Fruit fly (Drosophila melanogaster) whole organism, embryonic: ENCODE results near the gene CG46312.

Source experiments
- ATbp ChIP-seq: fragments of 200-800 bp; sonication (Bioruptor generic); optimal IDR thresholded peaks from 2 replicates; lab custom pipeline; 2017; ENCODE audit warnings: missing biosample characterization, mild to moderate bottlenecking, missing genetic modification characterization, missing genetic modification reagents
- Ada2b ChIP-seq: fragments of 200-800 bp; sonication (Bioruptor generic); IDR thresholded peaks from 2 replicates; pipeline ENCODE4 v1.3.6; 2022; ENCODE audit warnings: missing biosample characterization, missing genetic modification characterization
- Atf-2 ChIP-seq: fragments of 200-800 bp; sonication (Bioruptor generic); optimal IDR thresholded peaks from 2 replicates; lab custom pipeline; 2016; ENCODE audit warnings: missing biosample characterization, missing genetic modification characterization
- Atf3 ChIP-seq: fragments of 200-800 bp; sonication (Bioruptor generic); optimal IDR thresholded peaks from 3 replicates; lab custom pipeline; 2016; ENCODE audit warnings: missing biosample characterization, missing genetic modification characterization
- CG11696 ChIP-seq: fragments of 200-800 bp; sonication (Bioruptor generic); IDR thresholded peaks from 2 replicates; pipeline ENCODE4 v1.3.6; 2022; ENCODE audit warnings: missing biosample characterization, missing genetic modification characterization
- CG12071 ChIP-seq: fragments of 200-800 bp; sonication (Bioruptor generic); optimal IDR thresholded peaks from 3 replicates; lab custom pipeline; 2018; ENCODE audit warnings: missing biosample characterization, mild to moderate bottlenecking, missing genetic modification characterization
- CG12744 ChIP-seq: fragments of 200-800 bp; sonication (Bioruptor generic); optimal IDR thresholded peaks from 2 replicates; lab custom pipeline; 2016; ENCODE audit warnings: missing biosample characterization, missing genetic modification characterization
- CG13296 ChIP-seq: fragments of 200-800 bp; sonication (Bioruptor generic); optimal IDR thresholded peaks from 3 replicates; lab custom pipeline; 2018; ENCODE audit warnings: missing biosample characterization, mild to moderate bottlenecking, missing genetic modification characterization
- CG14710 ChIP-seq: fragments of 200-800 bp; sonication (Bioruptor generic); optimal IDR thresholded peaks from 3 replicates; lab custom pipeline; 2019; ENCODE audit warnings: missing biosample characterization, mild to moderate bottlenecking, missing genetic modification characterization, moderate library complexity
- CG15514 ChIP-seq: fragments of 200-800 bp; sonication (Bioruptor generic); optimal IDR thresholded peaks from 3 replicates; lab custom pipeline; 2017; ENCODE audit warnings: missing biosample characterization, missing genetic modification characterization, mild to moderate bottlenecking, moderate library complexity, missing genetic modification reagents
- CG16813 ChIP-seq: fragments of 200-800 bp; sonication (Bioruptor generic); IDR thresholded peaks from 3 replicates; pipeline ENCODE4 v1.3.6; 2022; ENCODE audit warnings: missing biosample characterization, missing genetic modification characterization; ENCODE audit not compliant: partially characterized antibody
- CG17361 ChIP-seq: fragments of 200-800 bp; sonication (Bioruptor generic); IDR thresholded peaks from 3 replicates; pipeline ENCODE4 v1.3.6; 2022; ENCODE audit warnings: missing biosample characterization, missing genetic modification characterization
- CG17829 ChIP-seq: fragments of 200-800 bp; optimal IDR thresholded peaks from 2 replicates; lab custom pipeline; 2019; ENCODE audit warnings: missing biosample characterization, mild to moderate bottlenecking, missing genetic modification characterization, moderate library complexity
- CG2129 ChIP-seq: fragments of 200-800 bp; sonication (Bioruptor generic); IDR thresholded peaks from 2 replicates; pipeline ENCODE4 v1.3.6; 2022; ENCODE audit warnings: missing biosample characterization, missing genetic modification characterization; ENCODE audit not compliant: partially characterized antibody
- CG2202 ChIP-seq: fragments of 200-800 bp; sonication (Bioruptor generic); optimal IDR thresholded peaks from 2 replicates; lab custom pipeline; 2018; ENCODE audit warnings: missing biosample characterization, mild to moderate bottlenecking, missing genetic modification characterization
- CG3995 ChIP-seq: fragments of 200-800 bp; sonication (Bioruptor generic); optimal IDR thresholded peaks from 3 replicates; lab custom pipeline; 2016; ENCODE audit warnings: missing biosample characterization, missing genetic modification characterization
- CG4328 ChIP-seq: fragments of 200-800 bp; sonication (Bioruptor generic); optimal IDR thresholded peaks from 3 replicates; lab custom pipeline; 2017; ENCODE audit warnings: missing biosample characterization, missing genetic modification reagents, missing genetic modification characterization
- CG4404 ChIP-seq: fragments of 200-800 bp; sonication (Bioruptor generic); IDR thresholded peaks from 2 replicates; pipeline ENCODE4 v1.3.6; 2022; ENCODE audit warnings: missing biosample characterization, missing genetic modification characterization
- CG4730 ChIP-seq: fragments of 200-800 bp; sonication (Bioruptor generic); IDR thresholded peaks from 2 replicates; pipeline ENCODE4 v1.3.6; 2022; ENCODE audit warnings: missing biosample characterization, missing genetic modification characterization
- CG4854 ChIP-seq: fragments of 200-800 bp; sonication (Bioruptor generic); optimal IDR thresholded peaks from 2 replicates; lab custom pipeline; 2016; ENCODE audit warnings: missing biosample characterization, missing genetic modification characterization, inconsistent platforms
- CG5953 ChIP-seq: fragments of 200-800 bp; sonication (Bioruptor generic); IDR thresholded peaks from 2 replicates; pipeline ENCODE4 v1.3.6; 2022; ENCODE audit warnings: missing biosample characterization, missing genetic modification characterization
- CG6791 ChIP-seq: fragments of 200-800 bp; sonication (Bioruptor generic); IDR thresholded peaks from 3 replicates; pipeline ENCODE4 v1.3.6; 2022; ENCODE audit warnings: missing biosample characterization, missing genetic modification characterization; ENCODE audit not compliant: partially characterized antibody
- CG9727 ChIP-seq: fragments of 200-800 bp; sonication (Bioruptor generic); optimal IDR thresholded peaks from 3 replicates; lab custom pipeline; 2017; ENCODE audit warnings: missing biosample characterization, mild to moderate bottlenecking, missing genetic modification characterization
- CG9817 ChIP-seq: fragments of 200-800 bp; sonication (Bioruptor generic); optimal IDR thresholded peaks from 2 replicates; lab custom pipeline; 2018; ENCODE audit warnings: missing biosample characterization, mild to moderate bottlenecking, missing genetic modification characterization, moderate library complexity
- CoRest ChIP-seq: fragments of 200-800 bp; sonication (Bioruptor generic); optimal IDR thresholded peaks from 3 replicates; lab custom pipeline; 2018; ENCODE audit warnings: missing biosample characterization, mild to moderate bottlenecking, missing genetic modification characterization, moderate library complexity
- D19A ChIP-seq: fragments of 200-800 bp; optimal IDR thresholded peaks from 3 replicates; lab custom pipeline; 2019; ENCODE audit warnings: missing biosample characterization, mild to moderate bottlenecking, missing genetic modification characterization, moderate library complexity
- Dref ChIP-seq: fragments of 200-800 bp; sonication (Bioruptor generic); IDR thresholded peaks from 2 replicates; pipeline ENCODE4 v1.3.6; 2022; ENCODE audit warnings: missing biosample characterization, missing genetic modification characterization
- Elba2 ChIP-seq: fragments of 200-800 bp; sonication (Bioruptor generic); optimal IDR thresholded peaks from 3 replicates; lab custom pipeline; 2016; ENCODE audit warnings: missing biosample characterization, missing genetic modification characterization
- Ets97D ChIP-seq: fragments of 200-800 bp; sonication (Bioruptor generic); optimal IDR thresholded peaks from 3 replicates; lab custom pipeline; 2016; ENCODE audit warnings: missing biosample characterization, missing genetic modification characterization
- HLH4C ChIP-seq: fragments of 200-800 bp; sonication (Bioruptor generic); IDR thresholded peaks from 3 replicates; pipeline ENCODE4 v1.3.6; 2022; ENCODE audit warnings: missing biosample characterization, missing genetic modification characterization; ENCODE audit not compliant: partially characterized antibody
- Med ChIP-seq: fragments of 200-800 bp; sonication (Bioruptor generic); peaks from one replicate; lab custom pipeline; 2016; ENCODE audit warnings: missing biosample characterization, missing genetic modification characterization, mild to moderate bottlenecking, inconsistent platforms, moderate library complexity
- Nf-YB ChIP-seq: fragments of 200-800 bp; sonication (Bioruptor generic); optimal IDR thresholded peaks from 3 replicates; lab custom pipeline; 2019; ENCODE audit warnings: missing biosample characterization, mild to moderate bottlenecking, missing genetic modification characterization, moderate library complexity
- Poxn ChIP-seq: fragments of 200-800 bp; sonication (Bioruptor generic); IDR thresholded peaks from 2 replicates; pipeline ENCODE4 v1.3.6; 2022; ENCODE audit warnings: missing biosample characterization, missing genetic modification characterization
- Ssrp ChIP-seq: fragments of 200-800 bp; sonication (Bioruptor generic); optimal IDR thresholded peaks from 2 replicates; lab custom pipeline; 2018; ENCODE audit warnings: missing biosample characterization, mild to moderate bottlenecking, missing genetic modification characterization, moderate library complexity
- al ChIP-seq: fragments of 200-800 bp; sonication (Bioruptor generic); IDR thresholded peaks from 2 replicates; pipeline ENCODE4 v1.3.6; 2022; ENCODE audit warnings: missing biosample characterization, missing genetic modification characterization
- bcd ChIP-seq: fragments of 200-800 bp; sonication (Bioruptor generic); optimal IDR thresholded peaks from 2 replicates; lab custom pipeline; 2017; ENCODE audit warnings: missing biosample characterization, mild to moderate bottlenecking, missing genetic modification characterization
- fd96Cb ChIP-seq: fragments of 200-800 bp; sonication (Bioruptor generic); optimal IDR thresholded peaks from 2 replicates; lab custom pipeline; 2018; ENCODE audit warnings: missing biosample characterization, mild to moderate bottlenecking, missing genetic modification characterization, moderate library complexity
- gt ChIP-seq: fragments of 200-800 bp; sonication (Bioruptor generic); IDR thresholded peaks from 2 replicates; pipeline ENCODE4 v1.3.6; 2022; ENCODE audit warnings: missing biosample characterization, missing genetic modification characterization
- ken ChIP-seq: fragments of 200-800 bp; sonication (Bioruptor generic); IDR thresholded peaks from 3 replicates; pipeline ENCODE4 v1.3.6; 2022; ENCODE audit warnings: missing biosample characterization, missing genetic modification characterization
- mld ChIP-seq: fragments of 200-800 bp; sonication (Bioruptor generic); IDR thresholded peaks from 3 replicates; pipeline ENCODE4 v1.3.6; 2022; ENCODE audit warnings: missing biosample characterization, missing genetic modification characterization; ENCODE audit not compliant: partially characterized antibody
- nerfin-1 ChIP-seq: fragments of 200-800 bp; sonication (Bioruptor generic); optimal IDR thresholded peaks from 3 replicates; lab custom pipeline; 2019; ENCODE audit warnings: missing biosample characterization, mild to moderate bottlenecking, missing genetic modification characterization, moderate library complexity
- pum ChIP-seq: fragments of 200-800 bp; sonication (Bioruptor generic); optimal IDR thresholded peaks from 2 replicates; lab custom pipeline; 2016; ENCODE audit warnings: missing biosample characterization, missing genetic modification characterization
- salm ChIP-seq: fragments of 200-800 bp; sonication (Bioruptor generic); optimal IDR thresholded peaks from 2 replicates; lab custom pipeline; 2018; ENCODE audit warnings: missing biosample characterization, mild to moderate bottlenecking, missing genetic modification characterization
- sisA ChIP-seq: fragments of 200-800 bp; sonication (Bioruptor generic); IDR thresholded peaks from 2 replicates; pipeline ENCODE4 v1.3.6; 2022; ENCODE audit warnings: missing biosample characterization, missing genetic modification characterization
- sna ChIP-seq: fragments of 200-800 bp; sonication (Bioruptor generic); IDR thresholded peaks from 2 replicates; pipeline ENCODE4 v1.3.6; 2022; ENCODE audit warnings: missing biosample characterization, missing genetic modification characterization; ENCODE audit not compliant: partially characterized antibody
- so ChIP-seq: fragments of 200-800 bp; sonication (Bioruptor generic); IDR thresholded peaks from 3 replicates; pipeline ENCODE4 v1.3.6; 2022; ENCODE audit warnings: missing biosample characterization, missing genetic modification characterization
- sug ChIP-seq: fragments of 200-800 bp; optimal IDR thresholded peaks from 2 replicates; lab custom pipeline; 2019; ENCODE audit warnings: missing biosample characterization, mild to moderate bottlenecking, missing genetic modification characterization, moderate library complexity
- tin ChIP-seq: fragments of 200-800 bp; sonication (Bioruptor generic); optimal IDR thresholded peaks from 3 replicates; lab custom pipeline; 2016; ENCODE audit warnings: missing biosample characterization, missing genetic modification characterization
- vfl ChIP-seq: fragments of 200-800 bp; sonication (Bioruptor generic); optimal IDR thresholded peaks from 2 replicates; lab custom pipeline; 2016; ENCODE audit warnings: missing biosample characterization, missing genetic modification characterization
- vvl ChIP-seq: fragments of 200-800 bp; sonication (Bioruptor generic); IDR thresholded peaks from 2 replicates; pipeline ENCODE4 v1.3.6; 2022; ENCODE audit warnings: missing biosample characterization, missing genetic modification characterization
- wek ChIP-seq: fragments of 200-800 bp; sonication (Bioruptor generic); optimal IDR thresholded peaks from 3 replicates; lab custom pipeline; 2018; ENCODE audit warnings: missing biosample characterization, mild to moderate bottlenecking, missing genetic modification characterization, moderate library complexity
- zfh2 ChIP-seq: fragments of 200-800 bp; sonication (Bioruptor generic); optimal IDR thresholded peaks from 2 replicates; lab custom pipeline; 2016; ENCODE audit warnings: missing biosample characterization, missing genetic modification characterization

CG46312 gene

dm6 chrX:15986654-15987053, 5.1 kb downstream of the CG46312 start, which contains the start of gene ND-20 (continued):
- TF ChIP-seq CG3995 (peak; percentile 8), so (GFP tag; lab: Robert Waterston, UW) (no peak), Dref (GFP tag; lab: Robert Waterston, UW) (no peak), D19A (tag; lab: Kevin White, UChicago) (peak; percentile 8), sna (GFP tag; lab: Robert Waterston, UW) (no peak), CG14710 (tag; lab: Kevin White, UChicago) (peak; percentile 65), CoRest (peak; percentile 48), CG12744 (no peak), zfh2 (GFP tag; lab: Kevin White, UChicago) (peak; percentile 47), CG4328 (no peak), CG17829 (tag; lab: Kevin White, UChicago) (peak; percentile 45), Ets97D (GFP tag; lab: Kevin White, UChicago) (peak; percentile 39), mld (GFP tag; lab: Robert Waterston, UW) (no peak), HLH4C (GFP tag; lab: Robert Waterston, UW) (no peak), vvl (GFP tag; lab: Robert Waterston, UW) (peak; percentile 52), Poxn (no peak), CG5953 (GFP tag; lab: Robert Waterston, UW) (no peak), pum (GFP tag; lab: Kevin White, UChicago) (peak; percentile 22), CG11696 (no peak), gt (GFP tag; lab: Robert Waterston, UW) (no peak), salm (no peak), CG9727 (GFP tag; lab: Kevin White, UChicago) (no peak), CG2129 (GFP tag; lab: Robert Waterston, UW) (no peak), CG2202 (tag; lab: Kevin White, UChicago) (no peak), CG13296 (GFP tag; lab: Kevin White, UChicago) (no peak), sug (tag; lab: Kevin White, UChicago) (peak; percentile 22), Ssrp (tag; lab: Kevin White, UChicago) (peak; percentile 0), wek (GFP tag; lab: Kevin White, UChicago) (no peak), Atf-2 (no peak), CG4730 (GFP tag; lab: Robert Waterston, UW) (no peak), ken (GFP tag; lab: Robert Waterston, UW) (no peak), CG12071 (GFP tag; lab: Kevin White, UChicago) (no peak), nerfin-1 (no peak), CG4854 (no peak), Med (GFP tag; lab: Kevin White, UChicago) (peak; percentile 88), Atf3 (GFP tag; lab: Kevin White, UChicago) (no peak), CG4404 (GFP tag; lab: Robert Waterston, UW) (no peak), tin (GFP tag; lab: Kevin White, UChicago) (no peak), CG17361 (GFP tag; lab: Robert Waterston, UW) (0 out of 3 replicates have a peak, but pooled peaks have one; percentile 27), CG15514 (peak; percentile 79), CG16813 (no peak), al (GFP tag; lab: Robert Waterston, UW) (no peak), CG6791 (GFP tag; lab: Robert Waterston, UW) (no peak), CG9817 (tag; lab: Kevin White, UChicago) (no peak), Elba2 (GFP tag; lab: Kevin White, UChicago) (no peak), Nf-YB (GFP tag; lab: Kevin White, UChicago) (no peak), fd96Cb (tag; lab: Kevin White, UChicago) (no peak), vfl (no peak), sisA (GFP tag; lab: Robert Waterston, UW) (no peak), bcd (no peak), ATbp (GFP tag; lab: Kevin White, UChicago) (no peak), Ada2b (GFP tag; lab: Robert Waterston, UW) (no peak)
